Worm (Caenorhabditis elegans): ENCODE measurements around the gene ptc-3.

ptc-3 gene

DNA sequence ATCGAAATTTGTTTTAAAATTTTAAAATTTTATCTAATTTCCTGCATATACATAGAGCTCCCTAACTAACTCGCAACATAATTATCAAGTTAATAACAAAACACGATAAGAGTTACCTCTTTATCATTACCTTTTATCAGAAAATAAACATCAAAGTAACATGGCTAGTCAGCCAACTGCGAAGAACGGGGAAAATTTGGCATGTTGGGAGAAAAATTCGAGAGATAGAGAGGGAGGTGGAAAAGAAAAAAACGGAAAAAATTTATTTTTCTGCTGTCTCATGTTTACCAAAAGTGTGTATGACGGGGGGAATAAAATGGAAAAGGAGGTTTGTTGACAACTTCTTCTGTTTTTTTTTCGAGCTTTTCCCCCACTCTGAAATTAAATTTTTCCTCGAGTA lies 18.3 kb downstream of the ptc-3 start:
- peak; percentile 8 for TF ChIP-seq ces-1 (GFP tag; optimal IDR thresholded peaks at IDR 0.05)
- TF ChIP-seq nhr-12 (tag; optimal IDR thresholded peaks at IDR 0.05), result no peak
- no peak for TF ChIP-seq bed-3 (GFP tag; optimal IDR thresholded peaks at IDR 0.05)
- no peak for TF ChIP-seq snpc-4 (tag; optimal IDR thresholded peaks at IDR 0.05)
- no peak for TF ChIP-seq drap-1 (GFP tag; optimal IDR thresholded peaks at IDR 0.05)
- TF ChIP-seq nhr-28 (tag; optimal IDR thresholded peaks at IDR 0.05), result no peak

DNA sequence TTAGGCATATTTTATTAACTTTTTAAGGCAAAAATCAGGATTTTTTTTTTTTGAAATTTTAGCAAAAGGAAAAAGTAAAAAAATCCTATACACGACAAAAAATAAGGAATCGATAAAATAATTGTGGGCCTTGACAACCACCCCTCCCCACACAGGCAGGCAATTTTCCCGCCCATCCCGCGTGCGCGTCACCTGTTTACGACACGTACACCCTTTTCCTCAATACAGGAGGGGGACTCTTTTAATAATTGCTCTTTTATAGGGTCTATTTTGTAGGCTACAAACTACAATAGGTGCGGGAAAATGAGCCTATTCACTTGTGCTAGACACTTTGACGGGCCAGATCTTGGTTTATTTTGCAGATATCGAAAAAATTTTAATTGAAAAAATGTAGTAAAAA lies 19.9 kb downstream of the ptc-3 start:
- TF ChIP-seq zip-8 (tag; optimal IDR thresholded peaks at IDR 0.05) (no peak), nhr-76 (tag; optimal IDR thresholded peaks at IDR 0.05) (no peak), mls-2 (tag; optimal IDR thresholded peaks at IDR 0.05) (peak; percentile 34), unc-62 (GFP tag; optimal IDR thresholded peaks at IDR 0.05) (no peak), lin-32 (GFP tag; optimal IDR thresholded peaks at IDR 0.05) (no peak), sem-2 (GFP tag; optimal IDR thresholded peaks at IDR 0.05) (no peak), cnd-1 (tag; optimal IDR thresholded peaks at IDR 0.05) (no peak), sptf-1 (tag; optimal IDR thresholded peaks at IDR 0.05) (no peak), drap-1 (GFP tag; optimal IDR thresholded peaks at IDR 0.05) (no peak), hlh-1 (tag; optimal IDR thresholded peaks at IDR 0.05) (peak; percentile 81), ceh-43 (GFP tag; optimal IDR thresholded peaks at IDR 0.05) (peak; percentile 61), nhr-12 (tag; optimal IDR thresholded peaks at IDR 0.05) (peak; percentile 52), unc-120 (tag; optimal IDR thresholded peaks at IDR 0.05; ENCODE audit: poor library complexity, severe bottlenecking) (no peak), ceh-39 (tag; optimal IDR thresholded peaks at IDR 0.05) (peak; percentile 52), pha-4 (tag; optimal IDR thresholded peaks at IDR 0.05) (no peak), ces-1 (GFP tag; optimal IDR thresholded peaks at IDR 0.05) (no peak), bed-3 (GFP tag; optimal IDR thresholded peaks at IDR 0.05) (no peak), elt-3 (tag; optimal IDR thresholded peaks at IDR 0.05) (no peak), lsy-2 (tag; optimal IDR thresholded peaks at IDR 0.05) (no peak)

DNA sequence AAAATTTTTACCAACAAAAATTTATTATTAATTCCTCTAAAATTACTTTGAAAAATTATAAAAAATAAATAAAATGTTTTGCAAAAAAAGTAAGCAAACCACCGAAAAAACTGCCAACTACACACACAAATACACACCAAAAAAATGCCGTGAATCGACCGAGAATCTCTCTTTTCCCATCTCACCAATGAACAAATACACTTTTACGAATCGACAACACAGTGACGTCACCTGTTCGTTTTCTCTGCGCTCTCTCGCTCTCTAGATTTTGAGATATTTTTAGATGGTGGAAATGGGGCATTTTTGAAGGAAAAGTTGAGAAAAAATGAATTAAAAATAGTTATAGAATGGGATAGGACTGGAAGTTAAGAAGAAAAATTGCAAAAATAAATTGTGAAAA lies 20.3 kb downstream of the ptc-3 start:
- TF ChIP-seq pha-4 (tag; optimal IDR thresholded peaks at IDR 0.05), result no peak
- TF ChIP-seq hlh-1 (tag; optimal IDR thresholded peaks at IDR 0.05), result peak; percentile 1
- no peak for TF ChIP-seq ceh-43 (GFP tag; optimal IDR thresholded peaks at IDR 0.05)

DNA sequence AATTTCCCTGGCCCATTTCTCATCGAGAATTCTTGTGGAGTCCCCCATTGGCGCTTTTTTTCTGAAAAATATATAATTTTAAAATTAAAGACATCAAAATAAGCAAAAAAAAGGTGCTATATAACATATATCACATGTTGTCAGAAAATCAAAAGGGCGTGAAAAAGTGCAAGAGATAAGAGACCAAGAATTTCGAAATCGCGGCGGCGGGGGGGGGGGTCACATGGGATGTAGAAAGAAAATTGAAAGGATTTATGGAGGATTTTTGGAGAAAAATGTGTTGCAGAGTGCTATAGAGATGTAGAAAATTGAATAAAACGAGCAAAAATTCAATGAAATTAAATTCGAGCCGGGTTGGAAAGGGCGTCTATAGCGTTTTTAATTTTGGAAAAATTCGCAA lies 21.2 kb downstream of the ptc-3 start, which contains the start of gene K12H6.6:
Gene K12H6.6 (minus strand): TSS at position 61 of the 400 bp plus-strand sequence.
- no peak for TF ChIP-seq unc-62 (GFP tag; optimal IDR thresholded peaks at IDR 0.05)
- no peak for TF ChIP-seq ceh-43 (GFP tag; optimal IDR thresholded peaks at IDR 0.05)
- TF ChIP-seq mab-5 (tag; optimal IDR thresholded peaks at IDR 0.05), result no peak
- no peak for TF ChIP-seq nhr-12 (tag; optimal IDR thresholded peaks at IDR 0.05)
- no peak for TF ChIP-seq blmp-1 (tag; optimal IDR thresholded peaks at IDR 0.05)

DNA sequence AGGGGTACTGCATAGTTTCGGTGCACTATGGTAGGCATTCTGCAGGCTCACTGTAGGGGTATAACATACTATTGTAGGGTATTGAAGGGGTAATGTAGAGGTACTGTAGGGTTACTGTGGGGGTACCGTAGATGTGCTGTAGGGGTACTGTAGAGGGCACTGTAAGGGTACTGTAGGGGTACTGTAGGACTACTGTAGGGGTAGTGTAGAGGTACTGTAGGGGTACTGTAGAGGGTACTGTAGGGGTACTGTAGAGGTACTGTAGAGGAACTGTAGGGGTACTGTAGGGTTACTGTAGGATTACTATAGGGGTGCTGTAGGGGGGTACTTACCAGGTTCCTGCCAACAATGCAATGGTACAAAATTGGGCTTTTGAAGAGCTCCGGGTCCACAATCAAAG lies 22.2 kb downstream of the ptc-3 start:
- TF ChIP-seq mab-5 (tag; optimal IDR thresholded peaks at IDR 0.05) (no peak), mls-2 (tag; optimal IDR thresholded peaks at IDR 0.05) (peak; percentile 3), nhr-2 (tag; optimal IDR thresholded peaks at IDR 0.05) (no peak), unc-120 (tag; optimal IDR thresholded peaks at IDR 0.05; ENCODE audit: poor library complexity, severe bottlenecking) (no peak), sem-2 (GFP tag; optimal IDR thresholded peaks at IDR 0.05) (no peak), blmp-1 (tag; optimal IDR thresholded peaks at IDR 0.05) (no peak), hlh-1 (tag; optimal IDR thresholded peaks at IDR 0.05) (no peak), sptf-1 (tag; optimal IDR thresholded peaks at IDR 0.05) (peak; percentile 18), elt-1 (tag; optimal IDR thresholded peaks at IDR 0.05; ENCODE audit: borderline replicate concordance, insufficient read depth) (no peak), ham-2 (GFP tag; optimal IDR thresholded peaks at IDR 0.05) (no peak), lsy-2 (tag; optimal IDR thresholded peaks at IDR 0.05) (peak; percentile 34), cnd-1 (tag; optimal IDR thresholded peaks at IDR 0.05) (no peak), lin-32 (GFP tag; optimal IDR thresholded peaks at IDR 0.05) (no peak)

DNA sequence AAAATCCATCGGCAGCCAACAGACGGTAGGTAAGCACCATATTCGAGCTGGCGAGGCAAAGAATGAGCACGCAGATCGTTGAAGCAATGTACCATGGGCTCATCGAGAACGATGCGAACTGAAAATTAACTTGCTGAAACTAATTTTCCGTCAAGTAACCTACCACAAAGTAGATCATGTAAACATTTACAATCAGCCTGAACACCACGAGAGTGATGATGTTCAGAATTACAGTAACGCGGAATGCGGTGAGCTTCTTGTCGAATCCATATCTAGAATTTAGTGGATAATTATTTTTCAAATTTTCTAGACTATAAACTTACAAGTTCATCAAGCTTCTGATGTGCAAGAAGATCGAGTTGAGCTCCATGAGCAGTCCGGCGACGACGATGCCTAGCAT lies 22.9 kb downstream of the ptc-3 start:
- TF ChIP-seq elt-1 (tag; optimal IDR thresholded peaks at IDR 0.05; ENCODE audit: borderline replicate concordance, insufficient read depth), result no peak
- TF ChIP-seq ceh-83 (GFP tag; optimal IDR thresholded peaks at IDR 0.05), result no peak
- TF ChIP-seq ham-2 (GFP tag; optimal IDR thresholded peaks at IDR 0.05), result no peak
- TF ChIP-seq blmp-1 (tag; optimal IDR thresholded peaks at IDR 0.05), result no peak
- TF ChIP-seq ztf-11 (tag; optimal IDR thresholded peaks at IDR 0.05), result no peak
- no peak for TF ChIP-seq lin-13 (tag; optimal IDR thresholded peaks at IDR 0.05)
- no peak for TF ChIP-seq nhr-12 (tag; optimal IDR thresholded peaks at IDR 0.05)
- no peak for TF ChIP-seq zip-8 (tag; optimal IDR thresholded peaks at IDR 0.05)
- TF ChIP-seq mab-5 (tag; optimal IDR thresholded peaks at IDR 0.05), result no peak
- TF ChIP-seq nhr-76 (tag; optimal IDR thresholded peaks at IDR 0.05), result no peak
- no peak for TF ChIP-seq unc-62 (GFP tag; optimal IDR thresholded peaks at IDR 0.05)
